Worm (Caenorhabditis elegans) whole organism, L3 larva: ENCODE results near the gene F47E1.2.

Source experiments
- ZK546.5 ChIP-seq: sonication (generic microtip); optimal IDR thresholded peaks from 2 replicates; lab custom pipeline; 2017; ENCODE audit warnings: missing biosample characterization, missing genetic modification characterization
- ama-1 ChIP-seq: fragments of 150-350 bp; optimal IDR thresholded peaks from 2 replicates; lab custom pipeline; 2018
- ceh-16 ChIP-seq: sonication (generic microtip); optimal IDR thresholded peaks from 2 replicates; lab custom pipeline; 2017; ENCODE audit warnings: missing biosample characterization, missing genetic modification characterization
- ceh-82 ChIP-seq: fragments of 150-350 bp; optimal IDR thresholded peaks from 2 replicates; lab custom pipeline; 2014; ENCODE audit warnings: missing biosample characterization, missing genetic modification characterization
- elt-3 ChIP-seq, 3 experiments: fragments of 150-350 bp in 1 of 3; sonication (generic microtip) in 2 of 3; optimal IDR thresholded peaks; 2 replicates in 2 of 3; 4 replicates in 1 of 3; lab custom pipeline; 2014 to 2017; ENCODE audit warnings: missing biosample characterization in 3 of 3, missing genetic modification characterization in 3 of 3
- fos-1 ChIP-seq: fragments of 150-350 bp; optimal IDR thresholded peaks from 2 replicates; lab custom pipeline; 2014; ENCODE audit warnings: missing biosample characterization, missing genetic modification characterization
- hmg-11 ChIP-seq: sonication (generic microtip); optimal IDR thresholded peaks from 2 replicates; lab custom pipeline; 2016; ENCODE audit warnings: missing genetic modification characterization, missing compliant biosample characterization
- nhr-11 ChIP-seq: fragments of 150-350 bp; optimal IDR thresholded peaks from 2 replicates; lab custom pipeline; 2014; ENCODE audit warnings: missing biosample characterization, missing genetic modification characterization
- skn-1 ChIP-seq: fragments of 150-350 bp; optimal IDR thresholded peaks from 2 replicates; lab custom pipeline; 2014; ENCODE audit warnings: missing biosample characterization, missing genetic modification characterization
- tbx-2 ChIP-seq: sonication (generic microtip); optimal IDR thresholded peaks from 2 replicates; lab custom pipeline; 2016; ENCODE audit warnings: mild to moderate bottlenecking, missing genetic modification characterization, missing compliant biosample characterization
- unc-39 ChIP-seq: sonication (generic microtip); optimal IDR thresholded peaks from 4 replicates; lab custom pipeline; 2017; ENCODE audit warnings: missing biosample characterization, missing genetic modification characterization

ce11 chrX:9091873-9092272 lies 34.4 kb downstream of the F47E1.2 start:
- TF ChIP-seq elt-3 (tag; optimal IDR thresholded peaks at IDR 0.05; lab: Kevin White, UChicago) (no peak), skn-1 (no peak), nhr-11 (tag; lab: Kevin White, UChicago) (no peak), ceh-82 (no peak), hmg-11 (no peak), fos-1 (tag; lab: Kevin White, UChicago) (no peak), ZK546.5 (tag; lab: Kevin White, UChicago) (no peak), ceh-16 (tag; lab: Kevin White, UChicago) (no peak), ama-1 (lab: Kevin White, UChicago) (no peak), unc-39 (tag; lab: Kevin White, UChicago) (no peak), tbx-2 (no peak)
